Worm (Caenorhabditis elegans) whole organism, early embryonic: Measurements from ENCODE around the gene srw-108.

Experiments
- B0310.2 ChIP-seq: sonication (generic microtip); optimal IDR thresholded peaks from 2 replicates; lab custom pipeline; 2016; ENCODE audit warnings: mild to moderate bottlenecking, missing genetic modification characterization, missing compliant biosample characterization
- aly-1 ChIP-seq: sonication (generic microtip); optimal IDR thresholded peaks from 2 replicates; lab custom pipeline; 2016; ENCODE audit warnings: missing genetic modification characterization, missing compliant biosample characterization
- ama-1 ChIP-seq: fragments of 150-350 bp; optimal IDR thresholded peaks from 2 replicates; lab custom pipeline; 2014
- ceh-36 ChIP-seq: sonication (generic microtip); optimal IDR thresholded peaks from 2 replicates; lab custom pipeline; 2016; ENCODE audit warnings: missing genetic modification characterization, inconsistent platforms, missing compliant biosample characterization
- ets-7 ChIP-seq: sonication (generic microtip); optimal IDR thresholded peaks from 2 replicates; lab custom pipeline; 2016; ENCODE audit warnings: missing genotype, missing genetic modification characterization, missing compliant biosample characterization
- flt-1 ChIP-seq: fragments of 200-800 bp; sonication (Bioruptor generic); IDR thresholded peaks from 2 replicates; pipeline ENCODE4 v1.3.6; 2022; ENCODE audit warnings: missing genetic modification characterization, missing compliant biosample characterization
- hmbx-1 ChIP-seq: sonication (generic microtip); optimal IDR thresholded peaks from 2 replicates; lab custom pipeline; 2016; ENCODE audit warnings: mild to moderate bottlenecking, missing genetic modification characterization, missing compliant biosample characterization
- hmg-4 ChIP-seq: fragments of 200-800 bp; sonication (Bioruptor generic); optimal IDR thresholded peaks from 2 replicates; lab custom pipeline; 2018; ENCODE audit warnings: mild to moderate bottlenecking, missing genetic modification characterization, missing compliant biosample characterization
- hnd-1 ChIP-seq: sonication (generic microtip); optimal IDR thresholded peaks from 2 replicates; lab custom pipeline; 2016; ENCODE audit warnings: missing genetic modification characterization, missing compliant biosample characterization
- tbx-11 ChIP-seq: fragments of 200-800 bp; sonication (Bioruptor generic); IDR thresholded peaks from 2 replicates; pipeline ENCODE4 v1.3.6; 2022; ENCODE audit warnings: missing genetic modification characterization, missing compliant biosample characterization
- tbx-37 ChIP-seq: fragments of 200-800 bp; sonication (Bioruptor generic); conservative IDR thresholded peaks from 2 replicates; pipeline ENCODE4 v1.3.6; 2022; ENCODE audit warnings: missing genetic modification reagents, missing genetic modification characterization, missing compliant biosample characterization
- tra-4 ChIP-seq: sonication (generic microtip); optimal IDR thresholded peaks from 2 replicates; lab custom pipeline; 2017; ENCODE audit warnings: missing genetic modification characterization, missing compliant biosample characterization

ce11 chrV:547980-548379 lies 20.3 kb downstream of the srw-108 start, which contains the start of gene C14C6.6:
- TF ChIP-seq flt-1 (GFP tag; lab: Robert Waterston, UW), result no peak
- TF ChIP-seq ets-7 (tag; lab: Kevin White, UChicago), result no peak
- no peak for TF ChIP-seq B0310.2 (tag; lab: Kevin White, UChicago)
- no peak for TF ChIP-seq ama-1
- no peak for TF ChIP-seq hmbx-1 (tag; lab: Kevin White, UChicago)
- TF ChIP-seq tbx-11 (GFP tag; lab: Robert Waterston, UW), result no peak
- no peak for TF ChIP-seq hnd-1 (tag; lab: Kevin White, UChicago)
- TF ChIP-seq hmg-4, result no peak
- TF ChIP-seq ceh-36 (tag; lab: Kevin White, UChicago), result no peak
- no peak for TF ChIP-seq aly-1 (tag; lab: Kevin White, UChicago)
- no peak for TF ChIP-seq tbx-37
- no peak for TF ChIP-seq tra-4 (tag; lab: Kevin White, UChicago)
